Worm (Caenorhabditis elegans) whole organism, L3 larva: ENCODE results near the gene sdhb-1.
A peak's percentile ranks its signal among the peaks of the same experiment; 100 is the strongest.

Experiments used
- R02D3.7 ChIP-seq: fragments of 150-350 bp; optimal IDR thresholded peaks from 2 replicates; lab custom pipeline; 2014; ENCODE audit warnings: missing biosample characterization, missing genetic modification characterization
- egl-27 ChIP-seq: sonication (generic microtip); optimal IDR thresholded peaks from 4 replicates; lab custom pipeline; 2017; ENCODE audit warnings: missing biosample characterization, missing genetic modification reagents, missing genetic modification characterization
- elt-2 ChIP-seq: sonication (generic microtip); optimal IDR thresholded peaks from 2 replicates; lab custom pipeline; 2016; ENCODE audit warnings: missing genetic modification reagents, mild to moderate bottlenecking, missing genetic modification characterization, missing compliant biosample characterization
- jun-1 ChIP-seq: fragments of 150-350 bp; optimal IDR thresholded peaks from 2 replicates; lab custom pipeline; 2014; ENCODE audit warnings: missing biosample characterization, missing genetic modification reagents, missing genetic modification characterization
- pha-4 ChIP-seq: fragments of 150-350 bp; optimal IDR thresholded peaks from 2 replicates; lab custom pipeline; 2014; ENCODE audit warnings: missing biosample characterization, missing genetic modification reagents, missing genetic modification characterization
- pqm-1 ChIP-seq: fragments of 150-350 bp; optimal IDR thresholded peaks from 2 replicates; lab custom pipeline; 2017; ENCODE audit warnings: missing biosample characterization, missing genetic modification characterization, inconsistent platforms

The sdhb-1 gene

ce11 chrII:9301065-9301464, 51.5 kb downstream of the sdhb-1 start:
- TF ChIP-seq pha-4 (peak; percentile 47), R02D3.7 (no peak), elt-2 (tag; lab: Kevin White, UChicago) (peak; percentile 95), jun-1 (tag; lab: Kevin White, UChicago) (peak; percentile 42), pqm-1 (tag; lab: Kevin White, UChicago) (peak; percentile 93), egl-27 (no peak)
